Fruit fly (Drosophila melanogaster) whole organism, wandering third instar larva: ENCODE results near the gene Sec10.

Experiments
- Abd-B ChIP-seq: fragments of >200 bp; optimal IDR thresholded peaks from 2 replicates; lab custom pipeline; 2017; ENCODE audit warnings: missing biosample characterization, missing genetic modification characterization
- CG32264 ChIP-seq: fragments of 200-800 bp; sonication (Bioruptor generic); optimal IDR thresholded peaks from 2 replicates; lab custom pipeline; 2016; ENCODE audit warnings: missing biosample characterization, missing genetic modification characterization
- CG9705 ChIP-seq: fragments of 200-800 bp; sonication (Bioruptor generic); optimal IDR thresholded peaks from 2 replicates; lab custom pipeline; 2018; ENCODE audit warnings: missing biosample characterization, mild to moderate bottlenecking, missing genetic modification characterization
- CrebA ChIP-seq: fragments of 200-800 bp; sonication (Bioruptor generic); optimal IDR thresholded peaks from 2 replicates; lab custom pipeline; 2016; ENCODE audit warnings: missing biosample characterization, mild to moderate bottlenecking, missing genetic modification characterization, borderline replicate concordance
- Dfd ChIP-seq: fragments of >200 bp; optimal IDR thresholded peaks from 2 replicates; lab custom pipeline; 2017; ENCODE audit warnings: missing biosample characterization, missing genetic modification characterization
- Dif ChIP-seq: fragments of 200-275, 200-300 bp; sonication (Bioruptor generic); optimal IDR thresholded peaks from 2 replicates; lab custom pipeline; 2018; ENCODE audit warnings: missing biosample characterization, missing genetic modification characterization; ENCODE audit not compliant: partially characterized antibody
- GATAd ChIP-seq: sonication (Bioruptor generic); optimal IDR thresholded peaks from 2 replicates; lab custom pipeline; 2016; ENCODE audit warnings: missing biosample characterization, missing genetic modification characterization
- HLH106 ChIP-seq: fragments of 200-800 bp; optimal IDR thresholded peaks from 3 replicates; lab custom pipeline; 2019; ENCODE audit warnings: missing biosample characterization, mild to moderate bottlenecking, missing genetic modification characterization, moderate library complexity
- Hnf4 ChIP-seq: fragments of 200-800 bp; sonication (Bioruptor generic); optimal IDR thresholded peaks from 2 replicates; lab custom pipeline; 2016; ENCODE audit warnings: missing biosample characterization, mild to moderate bottlenecking, missing genetic modification characterization
- Hr78 ChIP-seq: fragments of >200 bp; optimal IDR thresholded peaks from 2 replicates; lab custom pipeline; 2017; ENCODE audit warnings: missing biosample characterization, missing genetic modification characterization
- Hr83 ChIP-seq: fragments of 200-300 bp; sonication (Bioruptor generic); optimal IDR thresholded peaks from 2 replicates; lab custom pipeline; 2016; ENCODE audit warnings: missing biosample characterization, mild to moderate bottlenecking, missing genetic modification characterization, moderate library complexity; ENCODE audit not compliant: poor library complexity, severe bottlenecking
- Jra ChIP-seq: sonication (Bioruptor generic); optimal IDR thresholded peaks from 2 replicates; lab custom pipeline; 2016; ENCODE audit warnings: missing biosample characterization, missing genetic modification characterization
- Myc ChIP-seq: fragments of >200 bp; optimal IDR thresholded peaks from 2 replicates; lab custom pipeline; 2017
- N ChIP-seq: fragments of >200 bp; optimal IDR thresholded peaks from 2 replicates; lab custom pipeline; 2018; ENCODE audit warnings: missing biosample characterization, missing external identifiers, missing genetic modification characterization
- OdsH ChIP-seq: fragments of 200-800 bp; sonication (Bioruptor generic); optimal IDR thresholded peaks from 2 replicates; lab custom pipeline; 2016; ENCODE audit warnings: missing biosample characterization, mild to moderate bottlenecking, missing genetic modification characterization
- Rel ChIP-seq, 2 experiments: fragments of 200-800 bp; sonication (Bioruptor generic) in 1 of 2; optimal IDR thresholded peaks; 2 replicates in 1 of 2; 3 replicates in 1 of 2; lab custom pipeline; 2016 to 2019; ENCODE audit warnings: mild to moderate bottlenecking in 2 of 2, missing biosample characterization in 2 of 2, missing genetic modification characterization in 2 of 2, moderate library complexity in 1 of 2
- Sp1 ChIP-seq: fragments of 200-800 bp; sonication (Bioruptor generic); optimal IDR thresholded peaks from 3 replicates; lab custom pipeline; 2019; ENCODE audit warnings: missing biosample characterization, mild to moderate bottlenecking, missing genetic modification characterization, moderate library complexity
- Vsx2 ChIP-seq: fragments of 200-300, 225-300 bp; sonication (Bioruptor generic); optimal IDR thresholded peaks from 2 replicates; lab custom pipeline; 2018; ENCODE audit warnings: missing biosample characterization, missing genetic modification characterization; ENCODE audit not compliant: partially characterized antibody
- br ChIP-seq: fragments of 200-800 bp; sonication (Bioruptor generic); optimal IDR thresholded peaks from 2 replicates; lab custom pipeline; 2016; ENCODE audit warnings: missing biosample characterization, missing genetic modification characterization
- brk ChIP-seq: fragments of 200-800 bp; sonication (Bioruptor generic); optimal IDR thresholded peaks from 2 replicates; lab custom pipeline; 2016; ENCODE audit warnings: missing biosample characterization, mild to moderate bottlenecking, missing genetic modification characterization
- dl ChIP-seq, 2 experiments: fragments of 175-275, 200-275 bp in 1 of 2; fragments of 200-275 bp in 1 of 2; sonication (Bioruptor generic); optimal IDR thresholded peaks; lab custom pipeline; 2018; ENCODE audit warnings: mild to moderate bottlenecking in 2 of 2, missing biosample characterization in 2 of 2, missing genetic modification characterization in 2 of 2, moderate library complexity in 2 of 2; ENCODE audit not compliant: partially characterized antibody in 2 of 2, insufficient read depth in 1 of 2
- dmrt93B ChIP-seq: fragments of 200-800 bp; sonication (Bioruptor generic); optimal IDR thresholded peaks from 2 replicates; lab custom pipeline; 2018; ENCODE audit warnings: missing biosample characterization, mild to moderate bottlenecking, missing genetic modification characterization
- dsf ChIP-seq: sonication (Bioruptor generic); optimal IDR thresholded peaks from 2 replicates; lab custom pipeline; 2016; ENCODE audit warnings: missing biosample characterization, missing genetic modification characterization, borderline replicate concordance
- ey ChIP-seq: fragments of 200-800 bp; sonication (Bioruptor generic); optimal IDR thresholded peaks from 2 replicates; lab custom pipeline; 2016; ENCODE audit warnings: missing biosample characterization, missing genetic modification characterization
- foxo ChIP-seq, 2 experiments: fragments of 200-800 bp; sonication (Bioruptor generic); optimal IDR thresholded peaks; 2 replicates in 1 of 2; 3 replicates in 1 of 2; lab custom pipeline; 2016 to 2017; ENCODE audit warnings: missing biosample characterization in 2 of 2, missing genetic modification characterization in 2 of 2
- fru ChIP-seq: fragments of 200-800 bp; sonication (Bioruptor generic); optimal IDR thresholded peaks from 3 replicates; lab custom pipeline; 2016; ENCODE audit warnings: missing biosample characterization, mild to moderate bottlenecking, missing genetic modification characterization
- h ChIP-seq: fragments of 200-800 bp; sonication (Bioruptor generic); optimal IDR thresholded peaks from 3 replicates; lab custom pipeline; 2016; ENCODE audit warnings: missing biosample characterization, mild to moderate bottlenecking, missing genetic modification characterization
- jim ChIP-seq: fragments of 175-275, 200-325 bp; sonication (Bioruptor generic); optimal IDR thresholded peaks from 2 replicates; lab custom pipeline; 2016; ENCODE audit warnings: missing biosample characterization, mild to moderate bottlenecking, missing genetic modification characterization
- lola ChIP-seq: fragments of >200 bp; optimal IDR thresholded peaks from 2 replicates; lab custom pipeline; 2017; ENCODE audit warnings: missing biosample characterization, missing genetic modification characterization
- psq ChIP-seq: fragments of 200-800 bp; sonication (Bioruptor generic); optimal IDR thresholded peaks from 3 replicates; lab custom pipeline; 2017; ENCODE audit warnings: missing biosample characterization, mild to moderate bottlenecking, missing genetic modification characterization, moderate library complexity
- rgr ChIP-seq: fragments of 200-800 bp; sonication (Bioruptor generic); optimal IDR thresholded peaks from 3 replicates; lab custom pipeline; 2016; ENCODE audit warnings: missing biosample characterization, mild to moderate bottlenecking, missing genetic modification characterization
- sage ChIP-seq: fragments of 200-800 bp; sonication (Bioruptor generic); optimal IDR thresholded peaks from 2 replicates; lab custom pipeline; 2016; ENCODE audit warnings: missing biosample characterization, mild to moderate bottlenecking, missing genetic modification characterization
- sv ChIP-seq: fragments of 200-800 bp; sonication (Bioruptor generic); optimal IDR thresholded peaks from 3 replicates; lab custom pipeline; 2016; ENCODE audit warnings: missing biosample characterization, missing genetic modification characterization
- tai ChIP-seq: sonication (Bioruptor generic); optimal IDR thresholded peaks from 2 replicates; lab custom pipeline; 2016; ENCODE audit warnings: missing biosample characterization, missing genetic modification characterization
- usp ChIP-seq: fragments of >200 bp; optimal IDR thresholded peaks from 2 replicates; lab custom pipeline; 2017; ENCODE audit warnings: missing biosample characterization, missing genetic modification characterization
- woc ChIP-seq: sonication (Bioruptor generic); optimal IDR thresholded peaks from 2 replicates; lab custom pipeline; 2016; ENCODE audit warnings: missing biosample characterization, mild to moderate bottlenecking, missing genetic modification characterization

Sec10 gene

dm6 chr3R:24162774-24163555, 28.3 kb downstream of the Sec10 start, which contains the start of gene mRpS24:
mRpS24 (minus strand) TSS chr3R:24163545.
- TF ChIP-seq br (GFP tag; lab: Kevin White, UChicago) (no peak), dl (GFP tag; optimal IDR thresholded peaks at IDR 0.05; lab: Kevin White, UChicago; ENCODE audit: insufficient read depth in 1 of 2, partially characterized antibody in 2 of 2) (no peak), OdsH (no peak), dmrt93B (GFP tag; lab: Kevin White, UChicago) (no peak), jim (GFP tag; lab: Kevin White, UChicago) (no peak), Myc (no peak), Abd-B (GFP tag; lab: Kevin White, UChicago) (no peak), Sp1 (GFP tag; lab: Kevin White, UChicago) (no peak)

DNA sequence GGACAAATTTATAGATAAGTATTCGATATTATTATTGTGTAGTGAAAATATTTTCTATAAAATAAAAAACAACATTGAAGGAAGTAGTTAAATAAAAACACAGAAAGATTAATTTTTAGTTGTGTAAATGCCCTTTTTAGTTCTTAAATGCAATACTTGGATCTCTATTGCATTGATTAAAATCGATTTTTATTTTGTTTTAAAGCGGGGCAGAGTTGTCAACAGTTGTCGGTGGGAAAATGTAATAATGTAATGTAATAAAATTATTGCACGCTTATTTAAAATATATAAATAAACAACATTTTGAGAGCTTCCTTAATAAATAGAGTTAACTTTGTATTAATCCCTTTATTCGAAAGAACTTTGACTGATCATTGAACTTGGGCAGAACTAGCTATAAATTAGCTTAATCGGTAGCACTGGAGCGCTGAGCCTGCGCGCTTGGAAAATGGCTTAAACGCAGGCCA, 29.0 kb downstream of the Sec10 start, which contains the start of gene Apc2:
Gene Apc2, plus strand, starts transcription at position 411 of the 467 bp plus-strand sequence.
- peak; percentile 73 for TF ChIP-seq woc (GFP tag; lab: Kevin White, UChicago)
- no peak for TF ChIP-seq Rel (GFP tag; optimal IDR thresholded peaks at IDR 0.05; lab: Kevin White, UChicago)
- no peak for TF ChIP-seq Rel (tag; optimal IDR thresholded peaks at IDR 0.05; lab: Kevin White, UChicago)
- peak; percentile 34 for TF ChIP-seq dmrt93B (GFP tag; lab: Kevin White, UChicago)
- no peak for TF ChIP-seq Dfd
- TF ChIP-seq fru (GFP tag; lab: Kevin White, UChicago), result peak; percentile 59
- peak; percentile 54 for TF ChIP-seq rgr (GFP tag; lab: Kevin White, UChicago)
- TF ChIP-seq Jra (GFP tag; lab: Kevin White, UChicago), result peak; percentile 38
- TF ChIP-seq br (GFP tag; lab: Kevin White, UChicago), result peak; percentile 52
- peak; percentile 76 for TF ChIP-seq HLH106 (tag; lab: Kevin White, UChicago)
- TF ChIP-seq OdsH, result peak; percentile 17
- TF ChIP-seq h, result peak; percentile 58
- TF ChIP-seq CG32264 (GFP tag; lab: Kevin White, UChicago), result no peak
- TF ChIP-seq ey (GFP tag; lab: Kevin White, UChicago), result peak; percentile 42
- peak; percentile 51 for TF ChIP-seq dsf (GFP tag; lab: Kevin White, UChicago)
- no peak for TF ChIP-seq CrebA (GFP tag; lab: Kevin White, UChicago)
- TF ChIP-seq Myc, result peak; percentile 90
- TF ChIP-seq sv (GFP tag; lab: Kevin White, UChicago), result peak; percentile 4
- TF ChIP-seq lola (GFP tag; lab: Kevin White, UChicago), result no peak
- TF ChIP-seq Hnf4, result no peak
- no peak for TF ChIP-seq Hr78 (GFP tag; lab: Kevin White, UChicago)
- TF ChIP-seq sage (GFP tag; lab: Kevin White, UChicago), result no peak
- TF ChIP-seq foxo (GFP tag; optimal IDR thresholded peaks at IDR 0.05; lab: Kevin White, UChicago), result peak in 1 of 2 experiments; percentile 62
- TF ChIP-seq CG9705 (GFP tag; lab: Kevin White, UChicago), result peak; percentile 42
- peak; percentile 69 for TF ChIP-seq Sp1 (GFP tag; lab: Kevin White, UChicago)
- TF ChIP-seq Dif (GFP tag; lab: Kevin White, UChicago), result no peak
- TF ChIP-seq psq (GFP tag; lab: Kevin White, UChicago), result peak; percentile 56
- no peak for TF ChIP-seq usp (GFP tag; lab: Kevin White, UChicago)
- TF ChIP-seq, all 38 proteins: peak for 17

DNA sequence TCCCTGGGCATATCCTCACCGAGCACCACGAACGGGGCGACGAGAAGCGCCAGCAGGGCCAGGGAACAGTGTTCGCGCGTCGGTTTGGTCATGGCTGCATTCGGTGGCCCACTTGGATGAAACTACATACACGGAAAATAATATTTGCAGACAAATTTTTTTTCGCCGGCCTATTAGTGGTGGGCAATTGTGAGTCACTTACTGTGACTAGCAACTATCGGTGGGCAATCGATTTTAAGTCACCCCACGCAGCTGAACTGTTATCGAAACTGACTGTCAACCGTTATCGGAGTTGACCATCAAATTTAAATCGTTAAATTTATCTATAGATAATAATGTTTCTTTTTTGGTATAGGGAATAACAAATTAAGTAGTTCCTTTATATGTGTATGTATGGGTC, 34.7 kb downstream of the Sec10 start, which contains the start of gene CG5510:
Gene CG5510, minus strand, starts transcription at position 201 of the 400 bp plus-strand sequence.
- TF ChIP-seq tai (no peak), psq (GFP tag; lab: Kevin White, UChicago) (no peak), CG32264 (GFP tag; lab: Kevin White, UChicago) (no peak), Rel (GFP tag; optimal IDR thresholded peaks at IDR 0.05; lab: Kevin White, UChicago) (no peak), Rel (tag; optimal IDR thresholded peaks at IDR 0.05; lab: Kevin White, UChicago) (peak; percentile 45), jim (GFP tag; lab: Kevin White, UChicago) (no peak), CG9705 (GFP tag; lab: Kevin White, UChicago) (no peak), br (GFP tag; lab: Kevin White, UChicago) (peak; percentile 2), h (peak; percentile 33), Dif (GFP tag; lab: Kevin White, UChicago) (no peak), N (GFP tag; lab: Kevin White, UChicago) (no peak), CrebA (GFP tag; lab: Kevin White, UChicago) (no peak), HLH106 (tag; lab: Kevin White, UChicago) (peak; percentile 21), sv (GFP tag; lab: Kevin White, UChicago) (peak; percentile 6), GATAd (no peak), woc (GFP tag; lab: Kevin White, UChicago) (peak; percentile 14), rgr (GFP tag; lab: Kevin White, UChicago) (no peak), dl (GFP tag; optimal IDR thresholded peaks at IDR 0.05; lab: Kevin White, UChicago; ENCODE audit: insufficient read depth in 1 of 2, partially characterized antibody in 2 of 2) (peak in 1 of 2 experiments; percentile 8), foxo (GFP tag; optimal IDR thresholded peaks at IDR 0.05; lab: Kevin White, UChicago) (no peak), Abd-B (GFP tag; lab: Kevin White, UChicago) (no peak), fru (GFP tag; lab: Kevin White, UChicago) (peak; percentile 36), dmrt93B (GFP tag; lab: Kevin White, UChicago) (no peak), Vsx2 (GFP tag; lab: Kevin White, UChicago) (no peak), sage (GFP tag; lab: Kevin White, UChicago) (no peak), Hnf4 (no peak), brk (no peak), ey (GFP tag; lab: Kevin White, UChicago) (peak; percentile 27), Sp1 (GFP tag; lab: Kevin White, UChicago) (peak; percentile 10), Hr78 (GFP tag; lab: Kevin White, UChicago) (no peak), Jra (GFP tag; lab: Kevin White, UChicago) (peak; percentile 76), Hr83 (peak; percentile 52)
